Fruit fly (Drosophila melanogaster) whole organism, embryonic: ENCODE results near the gene CG1943.

ENCODE experiments used
- Ada2b ChIP-seq: fragments of 200-800 bp; sonication (Bioruptor generic); IDR thresholded peaks from 2 replicates; pipeline ENCODE4 v1.3.6; 2022; ENCODE audit warnings: missing biosample characterization, missing genetic modification characterization
- Awh ChIP-seq: fragments of 200-800 bp; sonication (Bioruptor generic); IDR thresholded peaks from 2 replicates; pipeline ENCODE4, ENCODE4 v1.3.6; 2022; ENCODE audit warnings: missing biosample characterization, missing genetic modification characterization
- CG11093 ChIP-seq: fragments of 200-800 bp; sonication (Bioruptor generic); IDR thresholded peaks from 3 replicates; pipeline ENCODE4 v1.3.6; 2022; ENCODE audit warnings: missing biosample characterization, missing genetic modification characterization
- CG11504 ChIP-seq: fragments of 200-800 bp; sonication (Bioruptor generic); optimal IDR thresholded peaks from 3 replicates; lab custom pipeline; 2019; ENCODE audit warnings: missing biosample characterization, mild to moderate bottlenecking, missing genetic modification characterization, moderate library complexity
- CG12769 ChIP-seq: fragments of 200-800 bp; sonication (Bioruptor generic); optimal IDR thresholded peaks from 2 replicates; lab custom pipeline; 2019; ENCODE audit warnings: missing biosample characterization, mild to moderate bottlenecking, missing genetic modification characterization, moderate library complexity
- CG13424 ChIP-seq: fragments of 200-800 bp; sonication (Bioruptor generic); optimal IDR thresholded peaks from 2 replicates; lab custom pipeline; 2019; ENCODE audit warnings: missing biosample characterization, mild to moderate bottlenecking, missing genetic modification characterization, moderate library complexity
- CG17328 ChIP-seq: fragments of 200-800 bp; sonication (Bioruptor generic); IDR thresholded peaks from 2 replicates; pipeline ENCODE4 v1.3.6; 2022; ENCODE audit warnings: missing biosample characterization, missing genetic modification characterization
- CG18599 ChIP-seq: fragments of 200-800 bp; sonication (Bioruptor generic); optimal IDR thresholded peaks from 3 replicates; lab custom pipeline; 2017; ENCODE audit warnings: missing biosample characterization, missing genetic modification characterization, mild to moderate bottlenecking, moderate library complexity, missing genetic modification reagents
- CG2129 ChIP-seq: fragments of 200-800 bp; sonication (Bioruptor generic); IDR thresholded peaks from 2 replicates; pipeline ENCODE4 v1.3.6; 2022; ENCODE audit warnings: missing biosample characterization, missing genetic modification characterization; ENCODE audit not compliant: partially characterized antibody
- CG31365 ChIP-seq: fragments of 200-800 bp; sonication (Bioruptor generic); optimal IDR thresholded peaks from 2 replicates; lab custom pipeline; 2018; ENCODE audit warnings: missing biosample characterization, mild to moderate bottlenecking, missing genetic modification characterization
- CG31441 ChIP-seq: fragments of 200-800 bp; sonication (Bioruptor generic); IDR thresholded peaks from 2 replicates; pipeline ENCODE4 v1.3.6; 2022; ENCODE audit warnings: missing biosample characterization, missing genetic modification characterization
- CG6689 ChIP-seq: fragments of 200-800 bp; sonication (Bioruptor generic); IDR thresholded peaks from 2 replicates; pipeline ENCODE4 v1.3.6; 2022; ENCODE audit warnings: missing biosample characterization, missing genetic modification characterization
- CG8765 ChIP-seq: fragments of 200-800 bp; sonication (Bioruptor generic); IDR thresholded peaks from 2 replicates; pipeline ENCODE4 v1.3.6; 2022; ENCODE audit warnings: missing biosample characterization, missing genetic modification characterization
- CoRest ChIP-seq: fragments of 200-800 bp; sonication (Bioruptor generic); optimal IDR thresholded peaks from 3 replicates; lab custom pipeline; 2018; ENCODE audit warnings: missing biosample characterization, mild to moderate bottlenecking, missing genetic modification characterization, moderate library complexity
- Deaf1 ChIP-seq: fragments of 200-800 bp; optimal IDR thresholded peaks from 3 replicates; lab custom pipeline; 2019; ENCODE audit warnings: missing biosample characterization, mild to moderate bottlenecking, missing genetic modification characterization, moderate library complexity
- Eip74EF ChIP-seq, 2 experiments: fragments of 200-800 bp in 1 of 2; fragments of >200 bp in 1 of 2; sonication (Bioruptor generic) in 1 of 2; optimal IDR thresholded peaks; 2 replicates each; lab custom pipeline; 2017 to 2019; ENCODE audit warnings: missing biosample characterization in 2 of 2, missing genetic modification characterization in 2 of 2, mild to moderate bottlenecking in 1 of 2, moderate library complexity in 1 of 2
- Elba2 ChIP-seq: fragments of 200-800 bp; sonication (Bioruptor generic); optimal IDR thresholded peaks from 3 replicates; lab custom pipeline; 2016; ENCODE audit warnings: missing biosample characterization, missing genetic modification characterization
- Ets65A ChIP-seq: fragments of 200-800 bp; sonication (Bioruptor generic); peaks from one replicate; lab custom pipeline; 2016; ENCODE audit warnings: missing biosample characterization, missing genetic modification characterization
- H2.0 ChIP-seq: fragments of 200-800 bp; sonication (Bioruptor generic); IDR thresholded peaks from 2 replicates; pipeline ENCODE4 v1.3.6; 2022; ENCODE audit warnings: missing biosample characterization, missing genetic modification characterization
- HHEX ChIP-seq: fragments of 200-800 bp; sonication (Bioruptor generic); optimal IDR thresholded peaks from 3 replicates; lab custom pipeline; 2017; ENCODE audit warnings: missing biosample characterization, mild to moderate bottlenecking, missing genetic modification characterization, missing genetic modification reagents
- HLH54F ChIP-seq: fragments of 200-800 bp; sonication (Bioruptor generic); optimal IDR thresholded peaks from 3 replicates; lab custom pipeline; 2016; ENCODE audit warnings: missing biosample characterization, missing genetic modification characterization
- HLHmδ ChIP-seq: fragments of 200-800 bp; sonication (Bioruptor generic); optimal IDR thresholded peaks from 2 replicates; lab custom pipeline; 2018; ENCODE audit warnings: missing biosample characterization, mild to moderate bottlenecking, missing genetic modification characterization, moderate library complexity
- Hand ChIP-seq: fragments of 200-800 bp; sonication (Bioruptor generic); optimal IDR thresholded peaks from 2 replicates; lab custom pipeline; 2017; ENCODE audit warnings: mild to moderate bottlenecking, missing biosample characterization, missing genetic modification reagents, missing genetic modification characterization
- Lpt ChIP-seq: fragments of >200 bp; optimal IDR thresholded peaks from 2 replicates; lab custom pipeline; 2018; ENCODE audit warnings: missing biosample characterization, missing genetic modification characterization
- MTF-1 ChIP-seq: fragments of 200-800 bp; sonication (Bioruptor generic); optimal IDR thresholded peaks from 2 replicates; lab custom pipeline; 2018; ENCODE audit warnings: missing biosample characterization, mild to moderate bottlenecking, missing genetic modification characterization, borderline replicate concordance
- Meics ChIP-seq: fragments of 200-800 bp; sonication (Bioruptor generic); optimal IDR thresholded peaks from 2 replicates; lab custom pipeline; 2017; ENCODE audit warnings: missing biosample characterization, mild to moderate bottlenecking, missing genetic modification characterization
- Pdp1 ChIP-seq, 2 experiments: fragments of 200-800 bp; sonication (Bioruptor generic); optimal IDR thresholded peaks; 3 replicates each; lab custom pipeline; 2016; ENCODE audit warnings: missing biosample characterization in 2 of 2, missing genetic modification characterization in 2 of 2, mild to moderate bottlenecking in 1 of 2, moderate library complexity in 1 of 2
- Six4 ChIP-seq: fragments of 200-800 bp; sonication (Bioruptor generic); optimal IDR thresholded peaks from 2 replicates; lab custom pipeline; 2016; ENCODE audit warnings: missing biosample characterization, missing genetic modification characterization
- Sry-β ChIP-seq: fragments of 200-800 bp; sonication (Bioruptor generic); optimal IDR thresholded peaks from 2 replicates; lab custom pipeline; 2018; ENCODE audit warnings: missing biosample characterization, mild to moderate bottlenecking, missing genetic modification characterization, moderate library complexity
- amos ChIP-seq: fragments of 200-800 bp; sonication (Bioruptor generic); IDR thresholded peaks from 2 replicates; pipeline ENCODE4 v1.3.6; 2022; ENCODE audit warnings: missing biosample characterization, missing genetic modification characterization; ENCODE audit not compliant: partially characterized antibody
- caup ChIP-seq: fragments of 200-800 bp; sonication (Bioruptor generic); optimal IDR thresholded peaks from 3 replicates; lab custom pipeline; 2017; ENCODE audit warnings: missing biosample characterization, mild to moderate bottlenecking, missing genetic modification characterization, moderate library complexity; ENCODE audit not compliant: severe bottlenecking
- cg ChIP-seq: fragments of 200-800 bp; sonication (Bioruptor generic); optimal IDR thresholded peaks from 3 replicates; lab custom pipeline; 2019; ENCODE audit warnings: missing biosample characterization, mild to moderate bottlenecking, missing genetic modification characterization, moderate library complexity
- cwo ChIP-seq: fragments of 200-800 bp; sonication (Bioruptor generic); optimal IDR thresholded peaks from 3 replicates; lab custom pipeline; 2017; ENCODE audit warnings: missing biosample characterization, missing genetic modification characterization, mild to moderate bottlenecking, moderate library complexity, missing genetic modification reagents
- dysf ChIP-seq: fragments of 200-800 bp; sonication (Bioruptor generic); IDR thresholded peaks from 3 replicates; pipeline ENCODE4 v1.3.6; 2022; ENCODE audit warnings: missing biosample characterization, missing genetic modification characterization
- eyg ChIP-seq: fragments of 200-800 bp; sonication (Bioruptor generic); optimal IDR thresholded peaks from 3 replicates; lab custom pipeline; 2016; ENCODE audit warnings: missing biosample characterization, missing genetic modification characterization
- gcm2 ChIP-seq: fragments of 200-800 bp; sonication (Bioruptor generic); optimal IDR thresholded peaks from 2 replicates; lab custom pipeline; 2016; ENCODE audit warnings: missing biosample characterization, missing genetic modification characterization
- her ChIP-seq: fragments of 200-800 bp; sonication (Bioruptor generic); optimal IDR thresholded peaks from 2 replicates; lab custom pipeline; 2016; ENCODE audit warnings: missing biosample characterization, missing genetic modification characterization
- kah ChIP-seq: fragments of 200-800 bp; sonication (Bioruptor generic); optimal IDR thresholded peaks from 2 replicates; lab custom pipeline; 2018; ENCODE audit warnings: missing biosample characterization, mild to moderate bottlenecking, missing genetic modification characterization
- oc ChIP-seq: fragments of 200-800 bp; sonication (Bioruptor generic); optimal IDR thresholded peaks from 2 replicates; lab custom pipeline; 2018; ENCODE audit warnings: missing biosample characterization, mild to moderate bottlenecking, missing genetic modification characterization, moderate library complexity
- odd ChIP-seq: fragments of 200-800 bp; sonication (Bioruptor generic); optimal IDR thresholded peaks from 2 replicates; lab custom pipeline; 2017; ENCODE audit warnings: missing biosample characterization, mild to moderate bottlenecking, missing genetic modification characterization
- pros ChIP-seq: fragments of 200-800 bp; sonication (Bioruptor generic); optimal IDR thresholded peaks from 3 replicates; lab custom pipeline; 2019; ENCODE audit warnings: missing biosample characterization, mild to moderate bottlenecking, missing genetic modification characterization, moderate library complexity
- sim ChIP-seq: fragments of 200-800 bp; sonication (Bioruptor generic); IDR thresholded peaks from 2 replicates; pipeline ENCODE4 v1.3.6; 2022; ENCODE audit warnings: missing biosample characterization, missing genetic modification characterization
- vfl ChIP-seq: fragments of 200-800 bp; sonication (Bioruptor generic); optimal IDR thresholded peaks from 2 replicates; lab custom pipeline; 2016; ENCODE audit warnings: missing biosample characterization, missing genetic modification characterization
- wdn ChIP-seq: fragments of 200-800 bp; sonication (Bioruptor generic); IDR thresholded peaks from 2 replicates; pipeline ENCODE4 v1.3.6; 2022; ENCODE audit warnings: missing biosample characterization, missing genetic modification characterization
- z ChIP-seq: fragments of 200-800 bp; sonication (Bioruptor generic); IDR thresholded peaks from 3 replicates; pipeline ENCODE4 v1.3.6; 2022; ENCODE audit warnings: missing biosample characterization, missing genetic modification characterization
- zen2 ChIP-seq: fragments of 200-800 bp; sonication (Bioruptor generic); IDR thresholded peaks from 3 replicates; pipeline ENCODE4 v1.3.6; 2022; ENCODE audit warnings: missing biosample characterization, missing genetic modification characterization; ENCODE audit not compliant: partially characterized antibody

Gene CG1943

dm6 chr3R:7111206-7111858 is 36.7 kb downstream of the CG1943 start (continued):
- no peak for TF ChIP-seq kah (GFP tag; lab: Kevin White, UChicago)

- no peak for TF ChIP-seq wdn (GFP tag; lab: Robert Waterston, UW)
- TF ChIP-seq vfl (GFP tag; lab: Kevin White, UChicago): no peak
- no peak for TF ChIP-seq Six4 (GFP tag; lab: Kevin White, UChicago)
- no peak for TF ChIP-seq HLHmδ (GFP tag; lab: Kevin White, UChicago)
- TF ChIP-seq z (GFP tag; lab: Robert Waterston, UW): peak; percentile 72; the same call in 2 of the 3 replicates
- peak; percentile 35 for TF ChIP-seq cg (GFP tag; lab: Kevin White, UChicago)
- TF ChIP-seq pros: no peak
- TF ChIP-seq cwo (GFP tag; lab: Kevin White, UChicago): peak; percentile 5
- TF ChIP-seq Pdp1 (GFP tag; optimal IDR thresholded peaks at IDR 0.05; lab: Kevin White, UChicago): peak in 1 of 2 experiments; percentile 75
- peak; percentile 47 for TF ChIP-seq Deaf1
- TF ChIP-seq CG12769: peak; percentile 82
- no peak for TF ChIP-seq CoRest (tag; lab: Kevin White, UChicago)
Observed at dm6 chr3R:7112977-7113376, 38.3 kb downstream of the CG1943 start.

dm6 chr3R:7116511-7116910 is 41.9 kb downstream of the CG1943 start:
- TF ChIP-seq sim (GFP tag; lab: Robert Waterston, UW) (no peak), her (GFP tag; lab: Kevin White, UChicago) (no peak), zen2 (GFP tag; lab: Robert Waterston, UW) (0 out of 3 replicates have a peak, but pooled peaks have one; percentile 28), oc (tag; lab: Kevin White, UChicago) (no peak), amos (GFP tag; lab: Robert Waterston, UW) (peak; percentile 15; the same call in 1 of the 2 replicates), Elba2 (GFP tag; lab: Kevin White, UChicago) (no peak), Lpt (GFP tag; lab: Kevin White, UChicago) (no peak), eyg (GFP tag; lab: Kevin White, UChicago) (no peak), H2.0 (GFP tag; lab: Robert Waterston, UW) (no peak), Meics (no peak), Sry-β (GFP tag; lab: Kevin White, UChicago) (no peak), Ets65A (GFP tag; lab: Kevin White, UChicago) (peak; percentile 61), MTF-1 (GFP tag; lab: Kevin White, UChicago) (peak; percentile 99), Awh (GFP tag; lab: Robert Waterston, UW) (no peak), dysf (GFP tag; lab: Robert Waterston, UW) (no peak), CG11093 (GFP tag; lab: Robert Waterston, UW) (no peak), HHEX (GFP tag; lab: Kevin White, UChicago) (no peak), CG6689 (GFP tag; lab: Robert Waterston, UW) (no peak), gcm2 (GFP tag; lab: Kevin White, UChicago) (no peak), Ada2b (no peak), CG31441 (GFP tag; lab: Robert Waterston, UW) (no peak), CG17328 (GFP tag; lab: Robert Waterston, UW) (no peak), odd (GFP tag; lab: Kevin White, UChicago) (no peak), Hand (GFP tag; lab: Kevin White, UChicago) (no peak), z (GFP tag; lab: Robert Waterston, UW) (peak; percentile 80), CG18599 (GFP tag; lab: Kevin White, UChicago) (no peak), HLH54F (GFP tag; lab: Kevin White, UChicago) (no peak), CG8765 (GFP tag; lab: Robert Waterston, UW) (no peak), CG31365 (tag; lab: Kevin White, UChicago) (no peak), CG11504 (tag; lab: Kevin White, UChicago) (peak; percentile 7), CG12769 (no peak), CG13424 (tag; lab: Kevin White, UChicago) (no peak), caup (GFP tag; lab: Kevin White, UChicago) (no peak), CG2129 (no peak), Eip74EF (GFP tag; optimal IDR thresholded peaks at IDR 0.05; lab: Kevin White, UChicago) (no peak)
